Worm (Caenorhabditis elegans) whole organism, young adult: ENCODE data around the gene R08A2.2.

ENCODE experiments used
- nhr-90 ChIP-seq: sonication (generic microtip); optimal IDR thresholded peaks from 2 replicates; lab custom pipeline; 2016; ENCODE audit warnings: missing genotype, mild to moderate bottlenecking, missing genetic modification characterization, missing compliant biosample characterization
- snpc-3.4 ChIP-seq: sonication (generic microtip); optimal IDR thresholded peaks from 2 replicates; lab custom pipeline; 2017; ENCODE audit warnings: missing genetic modification characterization, mild to moderate bottlenecking, missing compliant biosample characterization, antibody characterized with exemption, moderate library complexity, missing genotype, missing genetic modification reagents

The R08A2.2 gene

ce11 chrV:14665728-14666127 is 49.8 kb downstream of the R08A2.2 start, which contains the start of gene C47E8.1:
Gene C47E8.1 (plus strand): TSS chrV:14666028.
- TF ChIP-seq nhr-90 (tag; lab: Kevin White, UChicago): no peak
- no peak for TF ChIP-seq snpc-3.4 (tag; lab: Kevin White, UChicago)
- TF ChIP-seq, all 124 proteins: peak for 0
